Worm (Caenorhabditis elegans) whole organism, mixed stage, embryonic: ENCODE results near the gene T10D4.15.

Experiments
- M03D4.4 ChIP-seq: sonication (generic microtip); optimal IDR thresholded peaks from 2 replicates; lab custom pipeline; 2017; ENCODE audit warnings: mild to moderate bottlenecking, missing genetic modification characterization, missing compliant biosample characterization
- bed-3 ChIP-seq: fragments of 200-800 bp; sonication (Bioruptor generic); optimal IDR thresholded peaks from 3 replicates; lab custom pipeline; 2018; ENCODE audit warnings: mild to moderate bottlenecking, missing genetic modification characterization, moderate library complexity, missing compliant biosample characterization
- ceh-39 ChIP-seq: fragments of 150-350 bp; optimal IDR thresholded peaks from 2 replicates; lab custom pipeline; 2014; ENCODE audit warnings: missing biosample characterization, missing genetic modification characterization
- ceh-43 ChIP-seq: fragments of 200-800 bp; sonication (Bioruptor generic); optimal IDR thresholded peaks from 2 replicates; lab custom pipeline; 2018; ENCODE audit warnings: mild to moderate bottlenecking, missing genetic modification characterization, moderate library complexity, missing compliant biosample characterization
- ceh-83 ChIP-seq: fragments of 200-800 bp; sonication (Bioruptor generic); optimal IDR thresholded peaks from 2 replicates; lab custom pipeline; 2018; ENCODE audit warnings: mild to moderate bottlenecking, missing genetic modification characterization, missing compliant biosample characterization
- ces-1 ChIP-seq: fragments of 150-350 bp; optimal IDR thresholded peaks from 2 replicates; lab custom pipeline; 2014; ENCODE audit warnings: missing biosample characterization, missing genetic modification reagents, missing genetic modification characterization
- cnd-1 ChIP-seq: fragments of 200-800 bp; sonication (Bioruptor generic); optimal IDR thresholded peaks from 2 replicates; lab custom pipeline; 2018; ENCODE audit warnings: mild to moderate bottlenecking, missing genetic modification characterization, missing compliant biosample characterization
- drap-1 ChIP-seq: fragments of 200-800 bp; sonication (Bioruptor generic); optimal IDR thresholded peaks from 3 replicates; lab custom pipeline; 2018; ENCODE audit warnings: mild to moderate bottlenecking, missing genetic modification characterization, missing compliant biosample characterization
- elt-1 ChIP-seq: sonication (generic microtip); optimal IDR thresholded peaks from 2 replicates; lab custom pipeline; 2017; ENCODE audit warnings: missing genetic modification characterization, mild to moderate bottlenecking, missing compliant biosample characterization, antibody characterized with exemption, moderate library complexity, borderline replicate concordance; ENCODE audit not compliant: insufficient read depth
- elt-3 ChIP-seq: fragments of 150-350 bp; optimal IDR thresholded peaks from 2 replicates; lab custom pipeline; 2014; ENCODE audit warnings: missing biosample characterization, missing genetic modification characterization
- flh-1 ChIP-seq: fragments of 200-800 bp; sonication (Bioruptor generic); optimal IDR thresholded peaks from 2 replicates; lab custom pipeline; 2018; ENCODE audit warnings: mild to moderate bottlenecking, missing genetic modification characterization, moderate library complexity, missing compliant biosample characterization
- ham-2 ChIP-seq: fragments of 200-800 bp; sonication (Bioruptor generic); optimal IDR thresholded peaks from 2 replicates; lab custom pipeline; 2018; ENCODE audit warnings: mild to moderate bottlenecking, missing genetic modification characterization, missing compliant biosample characterization
- hlh-1 ChIP-seq: fragments of 150-350 bp; optimal IDR thresholded peaks from 2 replicates; lab custom pipeline; 2014; ENCODE audit warnings: missing biosample characterization, missing genetic modification reagents, missing genetic modification characterization
- lin-13 ChIP-seq: fragments of 150-350 bp; optimal IDR thresholded peaks from 2 replicates; lab custom pipeline; 2014; ENCODE audit warnings: missing biosample characterization, missing genetic modification characterization
- lin-32 ChIP-seq: fragments of 200-800 bp; sonication (Bioruptor generic); optimal IDR thresholded peaks from 2 replicates; lab custom pipeline; 2018; ENCODE audit warnings: mild to moderate bottlenecking, missing genetic modification characterization, missing compliant biosample characterization
- mab-5 ChIP-seq: fragments of 150-350 bp; optimal IDR thresholded peaks from 2 replicates; lab custom pipeline; 2014; ENCODE audit warnings: missing biosample characterization, missing genetic modification characterization
- mep-1 ChIP-seq: fragments of 150-350 bp; optimal IDR thresholded peaks from 2 replicates; lab custom pipeline; 2017; ENCODE audit warnings: missing biosample characterization, missing genetic modification reagents, missing genetic modification characterization, inconsistent platforms
- mls-2 ChIP-seq: sonication (generic microtip); optimal IDR thresholded peaks from 2 replicates; lab custom pipeline; 2016; ENCODE audit warnings: mild to moderate bottlenecking, missing genetic modification characterization, moderate library complexity, missing compliant biosample characterization
- nhr-2 ChIP-seq: fragments of 150-350 bp; optimal IDR thresholded peaks from 2 replicates; lab custom pipeline; 2014; ENCODE audit warnings: missing biosample characterization, missing genetic modification characterization
- nhr-237 ChIP-seq: fragments of 150-350 bp; optimal IDR thresholded peaks from 2 replicates; lab custom pipeline; 2014; ENCODE audit warnings: missing biosample characterization, missing genetic modification characterization
- nhr-28 ChIP-seq: fragments of 150-350 bp; optimal IDR thresholded peaks from 2 replicates; lab custom pipeline; 2014; ENCODE audit warnings: missing biosample characterization, missing genetic modification characterization
- nhr-76 ChIP-seq: sonication (generic microtip); optimal IDR thresholded peaks from 2 replicates; lab custom pipeline; 2017; ENCODE audit warnings: missing biosample characterization, missing genetic modification characterization
- pha-4 ChIP-seq: fragments of 150-350 bp; optimal IDR thresholded peaks from 2 replicates; lab custom pipeline; 2018; ENCODE audit warnings: missing biosample characterization, missing genetic modification reagents, missing genetic modification characterization
- tbx-8 ChIP-seq: fragments of 200-800 bp; sonication (Bioruptor generic); optimal IDR thresholded peaks from 2 replicates; lab custom pipeline; 2018; ENCODE audit warnings: mild to moderate bottlenecking, missing genetic modification characterization, moderate library complexity, missing compliant biosample characterization
- unc-120 ChIP-seq: sonication (generic microtip); optimal IDR thresholded peaks from 2 replicates; lab custom pipeline; 2017; ENCODE audit warnings: missing genetic modification characterization, missing compliant biosample characterization; ENCODE audit not compliant: poor library complexity, severe bottlenecking
- unc-39 ChIP-seq: fragments of 150-350 bp; optimal IDR thresholded peaks from 2 replicates; lab custom pipeline; 2014; ENCODE audit warnings: missing biosample characterization, missing genetic modification characterization
- unc-62 ChIP-seq: fragments of 150-350 bp; optimal IDR thresholded peaks from 2 replicates; lab custom pipeline; 2014; ENCODE audit warnings: missing biosample characterization, missing genetic modification reagents, missing genetic modification characterization
- ztf-11 ChIP-seq: fragments of 150-350 bp; optimal IDR thresholded peaks from 2 replicates; lab custom pipeline; 2014; ENCODE audit warnings: missing biosample characterization, missing genetic modification characterization

The T10D4.15 gene

ce11 chrII:3145842-3146241 lies at the start of gene T10D4.15:
Gene T10D4.15, plus strand, starts transcription at chrII:3146142.
- TF ChIP-seq nhr-76 (tag; lab: Kevin White, UChicago) (no peak), elt-3 (tag; lab: Kevin White, UChicago) (no peak), ztf-11 (tag; lab: Kevin White, UChicago) (no peak), unc-120 (tag; lab: Kevin White, UChicago) (no peak), drap-1 (GFP tag; lab: Kevin White, UChicago) (no peak), unc-62 (GFP tag; lab: Kevin White, UChicago) (no peak), lin-13 (tag; lab: Kevin White, UChicago) (no peak), mep-1 (tag; lab: Kevin White, UChicago) (no peak), tbx-8 (GFP tag; lab: Kevin White, UChicago) (no peak), flh-1 (GFP tag; lab: Kevin White, UChicago) (no peak), hlh-1 (tag; lab: Kevin White, UChicago) (no peak), pha-4 (tag; lab: Kevin White, UChicago) (no peak), nhr-237 (tag; lab: Kevin White, UChicago) (no peak), cnd-1 (tag; lab: Kevin White, UChicago) (no peak)

- no peak for TF ChIP-seq pha-4 (tag; lab: Kevin White, UChicago)
- TF ChIP-seq nhr-28, result no peak
- TF ChIP-seq unc-120 (tag; lab: Kevin White, UChicago), result no peak
- TF ChIP-seq ceh-83 (GFP tag; lab: Kevin White, UChicago), result no peak
- TF ChIP-seq ztf-11 (tag; lab: Kevin White, UChicago), result no peak
- no peak for TF ChIP-seq elt-3 (tag; lab: Kevin White, UChicago)
- no peak for TF ChIP-seq nhr-2 (tag; lab: Kevin White, UChicago)
- TF ChIP-seq cnd-1 (tag; lab: Kevin White, UChicago), result no peak
- no peak for TF ChIP-seq unc-39 (tag; lab: Kevin White, UChicago)
- TF ChIP-seq bed-3 (GFP tag; lab: Kevin White, UChicago), result no peak
- no peak for TF ChIP-seq M03D4.4 (tag; lab: Kevin White, UChicago)
These were observed 49.1 kb upstream of the T10D4.15 start, which contains the start of gene Y25C1A.14 for ce11 chrII:3096857-3097256. Gene Y25C1A.14, minus strand, starts transcription at chrII:3096957.

- no peak for TF ChIP-seq bed-3 (GFP tag; lab: Kevin White, UChicago)
- TF ChIP-seq nhr-28, result no peak
- TF ChIP-seq ceh-43 (GFP tag; lab: Kevin White, UChicago), result no peak
- no peak for TF ChIP-seq flh-1 (GFP tag; lab: Kevin White, UChicago)
- TF ChIP-seq mab-5 (tag; lab: Kevin White, UChicago), result no peak
- TF ChIP-seq nhr-237 (tag; lab: Kevin White, UChicago), result no peak
- no peak for TF ChIP-seq cnd-1 (tag; lab: Kevin White, UChicago)
- no peak for TF ChIP-seq mls-2
- no peak for TF ChIP-seq M03D4.4 (tag; lab: Kevin White, UChicago)
- no peak for TF ChIP-seq mep-1 (tag; lab: Kevin White, UChicago)
- no peak for TF ChIP-seq ceh-39 (tag; lab: Kevin White, UChicago)
- TF ChIP-seq unc-120 (tag; lab: Kevin White, UChicago), result no peak
- TF ChIP-seq lin-13 (tag; lab: Kevin White, UChicago), result no peak
- no peak for TF ChIP-seq ces-1
- no peak for TF ChIP-seq unc-62 (GFP tag; lab: Kevin White, UChicago)
- no peak for TF ChIP-seq unc-39 (tag; lab: Kevin White, UChicago)
- TF ChIP-seq lin-32 (GFP tag; lab: Kevin White, UChicago), result no peak
- TF ChIP-seq, all 35 proteins: peak for 0
These were observed 45.4 kb upstream of the T10D4.15 start, which contains the start of gene srg-24 for ce11 chrII:3100546-3100945. Gene srg-24, minus strand, starts transcription at chrII:3100646.

ce11 chrII:3102018-3102417 lies 43.9 kb upstream of the T10D4.15 start, which contains the start of gene clec-121:
Gene clec-121, plus strand, starts transcription at chrII:3102318.
- TF ChIP-seq ceh-39 (tag; lab: Kevin White, UChicago) (no peak), M03D4.4 (tag; lab: Kevin White, UChicago) (no peak), cnd-1 (tag; lab: Kevin White, UChicago) (no peak), elt-1 (tag; lab: Kevin White, UChicago) (no peak)

- TF ChIP-seq ham-2 (GFP tag; lab: Kevin White, UChicago) (no peak), ceh-83 (GFP tag; lab: Kevin White, UChicago) (no peak), bed-3 (GFP tag; lab: Kevin White, UChicago) (no peak), nhr-28 (no peak), hlh-1 (tag; lab: Kevin White, UChicago) (no peak), mls-2 (no peak), unc-120 (tag; lab: Kevin White, UChicago) (no peak), cnd-1 (tag; lab: Kevin White, UChicago) (no peak), drap-1 (GFP tag; lab: Kevin White, UChicago) (no peak), lin-13 (tag; lab: Kevin White, UChicago) (no peak), lin-32 (GFP tag; lab: Kevin White, UChicago) (no peak), nhr-237 (tag; lab: Kevin White, UChicago) (no peak), ztf-11 (tag; lab: Kevin White, UChicago) (no peak)
These were observed 40.2 kb upstream of the T10D4.15 start, which contains the start of gene clec-122 for ce11 chrII:3105765-3106164. Gene clec-122, plus strand, starts transcription at chrII:3106065.
